Worm (Caenorhabditis elegans) whole organism, L4 larva: ENCODE data around the gene osm-7.

Experiments used
- aly-2 ChIP-seq: sonication (generic microtip); optimal IDR thresholded peaks from 2 replicates; lab custom pipeline; 2018; ENCODE audit warnings: missing biosample characterization, missing genetic modification characterization
- ceh-28 ChIP-seq: fragments of 150-350 bp; optimal IDR thresholded peaks from 2 replicates; lab custom pipeline; 2014; ENCODE audit warnings: missing biosample characterization, missing genetic modification reagents, missing genetic modification characterization

DNA sequence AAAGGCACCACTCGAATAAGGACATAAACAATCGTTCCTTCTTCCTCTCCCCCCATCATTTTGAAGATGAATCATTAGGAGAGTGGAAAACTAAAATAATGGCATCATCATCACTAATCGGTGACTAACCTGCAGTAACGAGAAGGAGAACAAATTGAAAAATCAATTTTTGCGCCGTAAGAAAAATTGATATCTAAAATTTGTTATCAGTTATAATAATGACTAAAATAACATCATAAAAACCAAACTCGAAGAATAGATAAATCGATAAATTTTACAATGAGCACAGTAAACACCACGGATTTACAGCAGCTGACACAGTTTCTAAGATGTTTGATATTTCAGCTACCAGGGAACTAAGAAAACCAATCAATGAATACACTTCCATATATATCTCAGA, 49.8 kb upstream of the osm-7 start:
- TF ChIP-seq ceh-28 (tag; lab: Kevin White, UChicago) (no peak), aly-2 (no peak)
